Worm (Caenorhabditis elegans): Measurements from ENCODE around the gene set-16.

- TF ChIP-seq fkh-10 (GFP tag; optimal IDR thresholded peaks at IDR 0.05): no peak
- TF ChIP-seq unc-62 (GFP tag; optimal IDR thresholded peaks at IDR 0.05): no peak
- TF ChIP-seq fkh-4 (tag; optimal IDR thresholded peaks at IDR 0.05; ENCODE audit: borderline replicate concordance): no peak
- no peak for TF ChIP-seq lsy-2 (tag; optimal IDR thresholded peaks at IDR 0.05)
- no peak for TF ChIP-seq swsn-7 (tag; optimal IDR thresholded peaks at IDR 0.05)
- TF ChIP-seq ama-1 (optimal IDR thresholded peaks at IDR 0.05): no peak
- TF ChIP-seq lin-35 (GFP tag; optimal IDR thresholded peaks at IDR 0.05): no peak
Measured at ce11 chrIII:13615530-13615929, 28.2 kb upstream of the set-16 start.
